Fruit fly (Drosophila melanogaster): Measurements from ENCODE around the gene Ldh.

DNA sequence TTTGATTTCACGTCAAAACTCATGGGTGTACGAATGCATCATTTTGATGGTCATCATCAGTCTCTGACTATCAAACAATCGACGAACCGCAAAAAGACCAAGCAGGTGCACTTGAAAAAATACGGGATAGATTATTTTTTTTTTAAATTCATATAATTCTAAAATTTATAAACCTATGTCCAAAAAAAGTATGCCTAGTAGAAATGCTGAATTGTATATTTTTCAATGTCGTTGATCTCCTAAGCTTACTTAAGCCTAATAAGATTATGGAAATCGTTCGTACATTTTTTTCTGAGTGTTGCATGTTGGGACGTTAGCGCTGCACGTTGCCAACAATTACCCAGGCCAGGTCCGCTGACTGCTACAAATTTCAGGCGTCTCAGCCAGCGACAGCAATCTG is 46.1 kb upstream of the Ldh start:
- TF ChIP-seq EcR (GFP tag; optimal IDR thresholded peaks at IDR 0.05) (no peak), Dll (optimal IDR thresholded peaks at IDR 0.05) (no peak), usp (GFP tag; optimal IDR thresholded peaks at IDR 0.05) (no peak), psq (optimal IDR thresholded peaks at IDR 0.05) (no peak)
